Fruit fly (Drosophila melanogaster) whole organism, embryonic: Measurements from ENCODE around the gene Rdh.

Experiments
- Ada2b ChIP-seq: fragments of 200-800 bp; sonication (Bioruptor generic); IDR thresholded peaks from 2 replicates; pipeline ENCODE4 v1.3.6; 2022; ENCODE audit warnings: missing biosample characterization, missing genetic modification characterization
- Adf1 ChIP-seq: fragments of 200-800 bp; sonication (Bioruptor generic); IDR thresholded peaks from 2 replicates; pipeline ENCODE4 v1.3.6; 2022; ENCODE audit warnings: missing biosample characterization, missing genetic modification characterization
- Antp ChIP-seq: fragments of 200-800 bp; sonication (Bioruptor generic); optimal IDR thresholded peaks from 3 replicates; lab custom pipeline; 2016; ENCODE audit warnings: missing biosample characterization, missing genetic modification characterization
- CG1024 ChIP-seq: fragments of 200-800 bp; sonication (Bioruptor generic); IDR thresholded peaks from 2 replicates; pipeline ENCODE4 v1.3.6; 2022; ENCODE audit warnings: missing biosample characterization, missing genetic modification characterization
- CG11456 ChIP-seq: fragments of 200-800 bp; sonication (Bioruptor generic); IDR thresholded peaks from 3 replicates; pipeline ENCODE4 v1.3.6; 2022; ENCODE audit warnings: missing biosample characterization, missing genetic modification characterization
- CG15601 ChIP-seq: fragments of 200-800 bp; sonication (Bioruptor generic); optimal IDR thresholded peaks from 3 replicates; lab custom pipeline; 2019; ENCODE audit warnings: missing biosample characterization, mild to moderate bottlenecking, missing genetic modification characterization, moderate library complexity
- CG16815 ChIP-seq: fragments of 200-800 bp; sonication (Bioruptor generic); optimal IDR thresholded peaks from 3 replicates; lab custom pipeline; 2017; ENCODE audit warnings: missing biosample characterization, mild to moderate bottlenecking, missing genetic modification characterization
- CG2199 ChIP-seq: fragments of 200-800 bp; sonication (Bioruptor generic); IDR thresholded peaks from 3 replicates; pipeline ENCODE4 v1.3.6; 2022; ENCODE audit warnings: missing biosample characterization, missing genetic modification characterization
- CG30403 ChIP-seq: fragments of 200-800 bp; sonication (Bioruptor generic); optimal IDR thresholded peaks from 3 replicates; lab custom pipeline; 2016; ENCODE audit warnings: missing biosample characterization, missing genetic modification characterization
- CG32772 ChIP-seq: fragments of 200-800 bp; sonication (Bioruptor generic); IDR thresholded peaks from 2 replicates; pipeline ENCODE4 v1.3.6; 2022; ENCODE audit warnings: missing biosample characterization, missing genetic modification characterization
- CG34422 ChIP-seq: fragments of 200-800 bp; sonication (Bioruptor generic); IDR thresholded peaks from 3 replicates; pipeline ENCODE4 v1.3.6; 2022; ENCODE audit warnings: missing biosample characterization, missing genetic modification characterization
- CG43689 ChIP-seq: fragments of 200-800 bp; sonication (Bioruptor generic); IDR thresholded peaks from 2 replicates; pipeline ENCODE4 v1.3.6; 2022; ENCODE audit warnings: missing biosample characterization, missing genetic modification characterization
- CG4404 ChIP-seq: fragments of 200-800 bp; sonication (Bioruptor generic); IDR thresholded peaks from 2 replicates; pipeline ENCODE4 v1.3.6; 2022; ENCODE audit warnings: missing biosample characterization, missing genetic modification characterization
- CG4424 ChIP-seq: fragments of 200-800 bp; sonication (Bioruptor generic); optimal IDR thresholded peaks from 3 replicates; lab custom pipeline; 2016; ENCODE audit warnings: missing biosample characterization, missing genetic modification characterization
- CG6254 ChIP-seq: fragments of 200-800 bp; sonication (Bioruptor generic); optimal IDR thresholded peaks from 3 replicates; lab custom pipeline; 2017; ENCODE audit warnings: mild to moderate bottlenecking, missing biosample characterization, missing genetic modification reagents, missing genetic modification characterization
- CG6791 ChIP-seq: fragments of 200-800 bp; sonication (Bioruptor generic); IDR thresholded peaks from 3 replicates; pipeline ENCODE4 v1.3.6; 2022; ENCODE audit warnings: missing biosample characterization, missing genetic modification characterization; ENCODE audit not compliant: partially characterized antibody
- CG6854 ChIP-seq: fragments of 200-800 bp; sonication (Bioruptor generic); optimal IDR thresholded peaks from 3 replicates; lab custom pipeline; 2017; ENCODE audit warnings: missing biosample characterization, mild to moderate bottlenecking, missing genetic modification characterization
- CG7271 ChIP-seq: fragments of 200-800 bp; sonication (Bioruptor generic); optimal IDR thresholded peaks from 2 replicates; lab custom pipeline; 2018; ENCODE audit warnings: missing biosample characterization, mild to moderate bottlenecking, missing genetic modification characterization, moderate library complexity
- CG8388 ChIP-seq: fragments of 200-800 bp; sonication (Bioruptor generic); optimal IDR thresholded peaks from 2 replicates; lab custom pipeline; 2019; ENCODE audit warnings: missing biosample characterization, mild to moderate bottlenecking, missing genetic modification characterization, moderate library complexity
- CG9727 ChIP-seq: fragments of 200-800 bp; sonication (Bioruptor generic); optimal IDR thresholded peaks from 3 replicates; lab custom pipeline; 2017; ENCODE audit warnings: missing biosample characterization, mild to moderate bottlenecking, missing genetic modification characterization
- CG9932 ChIP-seq: fragments of 200-800 bp; sonication (Bioruptor generic); IDR thresholded peaks from 2 replicates; pipeline ENCODE4 v1.3.6; 2022; ENCODE audit warnings: missing biosample characterization, missing genetic modification characterization
- CTCF ChIP-seq: fragments of 200-800 bp; sonication (Bioruptor generic); optimal IDR thresholded peaks from 2 replicates; lab custom pipeline; 2017; ENCODE audit warnings: missing biosample characterization, mild to moderate bottlenecking, missing genetic modification characterization, moderate library complexity
- Fer2 ChIP-seq: fragments of 200-800 bp; sonication (Bioruptor generic); optimal IDR thresholded peaks from 2 replicates; lab custom pipeline; 2018; ENCODE audit warnings: missing biosample characterization, mild to moderate bottlenecking, missing genetic modification characterization, moderate library complexity
- HHEX ChIP-seq: fragments of 200-800 bp; sonication (Bioruptor generic); optimal IDR thresholded peaks from 3 replicates; lab custom pipeline; 2017; ENCODE audit warnings: missing biosample characterization, mild to moderate bottlenecking, missing genetic modification characterization, missing genetic modification reagents
- Hey ChIP-seq: fragments of 200-800 bp; sonication (Bioruptor generic); optimal IDR thresholded peaks from 3 replicates; lab custom pipeline; 2018; ENCODE audit warnings: missing biosample characterization, mild to moderate bottlenecking, missing genetic modification characterization
- Hr3 ChIP-seq: fragments of 200-800 bp; sonication (Bioruptor generic); optimal IDR thresholded peaks from 3 replicates; lab custom pipeline; 2016; ENCODE audit warnings: missing biosample characterization, missing genetic modification characterization
- Hr51 ChIP-seq, 2 experiments: fragments of 200-800 bp; sonication (Bioruptor generic); optimal IDR thresholded peaks; 2 replicates in 1 of 2; 3 replicates in 1 of 2; lab custom pipeline; 2016 to 2018; ENCODE audit warnings: missing biosample characterization in 2 of 2, missing genetic modification characterization in 2 of 2, mild to moderate bottlenecking in 1 of 2, moderate library complexity in 1 of 2
- Lim3 ChIP-seq: fragments of 200-800 bp; sonication (Bioruptor generic); IDR thresholded peaks from 2 replicates; pipeline ENCODE4 v1.3.6; 2022; ENCODE audit warnings: missing biosample characterization, missing genetic modification characterization
- Med ChIP-seq: fragments of 200-800 bp; sonication (Bioruptor generic); peaks from one replicate; lab custom pipeline; 2016; ENCODE audit warnings: missing biosample characterization, missing genetic modification characterization, mild to moderate bottlenecking, inconsistent platforms, moderate library complexity
- Mes4 ChIP-seq: fragments of 200-800 bp; sonication (Bioruptor generic); optimal IDR thresholded peaks from 2 replicates; lab custom pipeline; 2016; ENCODE audit warnings: missing biosample characterization, missing genetic modification characterization
- NC2β ChIP-seq: fragments of 200-800 bp; sonication (Bioruptor generic); optimal IDR thresholded peaks from 2 replicates; lab custom pipeline; 2016; ENCODE audit warnings: missing biosample characterization, missing genetic modification characterization
- Neu2 ChIP-seq: fragments of 200-800 bp; sonication (Bioruptor generic); optimal IDR thresholded peaks from 3 replicates; lab custom pipeline; 2016; ENCODE audit warnings: missing biosample characterization, missing genetic modification characterization, borderline replicate concordance
- Ptx1 ChIP-seq: fragments of 200-800 bp; sonication (Bioruptor generic); IDR thresholded peaks from 2 replicates; pipeline ENCODE4 v1.3.6; 2022; ENCODE audit warnings: missing biosample characterization, missing genetic modification characterization
- Rfx ChIP-seq: fragments of 200-800 bp; sonication (Bioruptor generic); IDR thresholded peaks from 2 replicates; pipeline ENCODE4 v1.3.6; 2022; ENCODE audit warnings: missing biosample characterization, missing genetic modification characterization
- Sox102F ChIP-seq: fragments of 200-800 bp; sonication (Bioruptor generic); optimal IDR thresholded peaks from 2 replicates; lab custom pipeline; 2018; ENCODE audit warnings: missing biosample characterization, mild to moderate bottlenecking, missing genetic modification characterization, moderate library complexity
- Trl ChIP-seq, 3 experiments: fragments of >200 bp in 2 of 3; fragments of 200-800 bp in 1 of 3; sonication (Bioruptor generic) in 1 of 3; optimal IDR thresholded peaks; 2 replicates in 1 of 3; 3 replicates in 2 of 3; lab custom pipeline; 2016 to 2017; ENCODE audit warnings: missing biosample characterization in 1 of 3, missing genetic modification characterization in 1 of 3
- ara ChIP-seq: fragments of 200-800 bp; sonication (Bioruptor generic); IDR thresholded peaks from 2 replicates; pipeline ENCODE4 v1.3.6; 2022; ENCODE audit warnings: missing biosample characterization, missing genetic modification characterization
- chif ChIP-seq, 2 experiments: fragments of 200-800 bp; sonication (Bioruptor generic); optimal IDR thresholded peaks; 3 replicates each; lab custom pipeline; 2016; ENCODE audit warnings: missing biosample characterization in 2 of 2, missing genetic modification characterization in 2 of 2
- dimm ChIP-seq: fragments of 200-800 bp; sonication (Bioruptor generic); IDR thresholded peaks from 2 replicates; pipeline ENCODE4 v1.3.6; 2022; ENCODE audit warnings: missing biosample characterization, missing genetic modification characterization
- gsb ChIP-seq: fragments of 200-800 bp; sonication (Bioruptor generic); IDR thresholded peaks from 2 replicates; pipeline ENCODE4 v1.3.6; 2022; ENCODE audit warnings: missing biosample characterization, missing genetic modification characterization
- ind ChIP-seq: fragments of 200-800 bp; sonication (Bioruptor generic); optimal IDR thresholded peaks from 3 replicates; lab custom pipeline; 2016; ENCODE audit warnings: missing biosample characterization, missing genetic modification characterization
- inv ChIP-seq: fragments of 200-800 bp; sonication (Bioruptor generic); IDR thresholded peaks from 2 replicates; pipeline ENCODE4 v1.3.6; 2022; ENCODE audit warnings: missing biosample characterization, missing genetic modification characterization; ENCODE audit not compliant: partially characterized antibody
- oc ChIP-seq: fragments of 200-800 bp; sonication (Bioruptor generic); optimal IDR thresholded peaks from 2 replicates; lab custom pipeline; 2018; ENCODE audit warnings: missing biosample characterization, mild to moderate bottlenecking, missing genetic modification characterization, moderate library complexity
- pb ChIP-seq: fragments of 200-800 bp; sonication (Bioruptor generic); optimal IDR thresholded peaks from 3 replicates; lab custom pipeline; 2016; ENCODE audit warnings: missing biosample characterization, missing genetic modification characterization
- prd ChIP-seq, 3 experiments: fragments of >200 bp in 2 of 3; fragments of 200-800 bp in 1 of 3; sonication (Bioruptor generic) in 1 of 3; optimal IDR thresholded peaks in 2 of 3; IDR thresholded peaks in 1 of 3; 2 replicates in 2 of 3; 3 replicates in 1 of 3; pipeline versions ENCODE4 v1.3.6 to Lab custom; 2017 to 2022; ENCODE audit warnings: missing biosample characterization in 1 of 3, missing genetic modification characterization in 1 of 3
- ro ChIP-seq: fragments of 200-800 bp; sonication (Bioruptor generic); IDR thresholded peaks from 2 replicates; pipeline ENCODE4 v1.3.6; 2022; ENCODE audit warnings: missing biosample characterization, missing genetic modification characterization
- tin ChIP-seq: fragments of 200-800 bp; sonication (Bioruptor generic); optimal IDR thresholded peaks from 3 replicates; lab custom pipeline; 2016; ENCODE audit warnings: missing biosample characterization, missing genetic modification characterization
- unpg ChIP-seq: fragments of 200-800 bp; sonication (Bioruptor generic); optimal IDR thresholded peaks from 3 replicates; lab custom pipeline; 2018; ENCODE audit warnings: missing biosample characterization, mild to moderate bottlenecking, missing genetic modification characterization, moderate library complexity
- zfh1 ChIP-seq: fragments of 200-800 bp; sonication (Bioruptor generic); IDR thresholded peaks from 3 replicates; pipeline ENCODE4 v1.3.6; 2022; ENCODE audit warnings: missing biosample characterization, missing genetic modification characterization

The Rdh gene

dm6 chr3L:3791043-3791682 lies 34.1 kb upstream of the Rdh start (continued):
- TF ChIP-seq ara (GFP tag; lab: Robert Waterston, UW), result 0 out of 2 replicates have a peak, but pooled peaks have one; percentile 7
- TF ChIP-seq gsb (GFP tag; lab: Robert Waterston, UW), result no peak
- TF ChIP-seq CG8388, result peak; percentile 38
- peak; percentile 54; the same call in 1 of the 3 replicates for TF ChIP-seq zfh1 (GFP tag; lab: Robert Waterston, UW)
- no peak for TF ChIP-seq Neu2 (GFP tag; lab: Kevin White, UChicago)
- peak; percentile 28; the same call in 1 of the 2 replicates for TF ChIP-seq CG9932 (GFP tag; lab: Robert Waterston, UW)
- no peak for TF ChIP-seq Antp (GFP tag; lab: Kevin White, UChicago)
- no peak for TF ChIP-seq ind (GFP tag; lab: Kevin White, UChicago)
- TF ChIP-seq dimm (GFP tag; lab: Robert Waterston, UW), result 0 out of 2 replicates have a peak, but pooled peaks have one; percentile 22
- TF ChIP-seq CG7271 (tag; lab: Kevin White, UChicago), result no peak
- no peak for TF ChIP-seq CG15601 (tag; lab: Kevin White, UChicago)
- TF ChIP-seq HHEX (GFP tag; lab: Kevin White, UChicago), result no peak
- peak in 1 of 2 experiments; percentile 7 for TF ChIP-seq chif (GFP tag; optimal IDR thresholded peaks at IDR 0.05; lab: Kevin White, UChicago)
- TF ChIP-seq CG4404, result peak; percentile 16; the same call in 1 of the 2 replicates
- TF ChIP-seq CG6791, result 0 out of 3 replicates have a peak, but pooled peaks have one; percentile 20
- no peak for TF ChIP-seq Mes4 (GFP tag; lab: Kevin White, UChicago)
- TF ChIP-seq oc (tag; lab: Kevin White, UChicago), result no peak
- no peak for TF ChIP-seq Fer2
- no peak for TF ChIP-seq tin (GFP tag; lab: Kevin White, UChicago)
- TF ChIP-seq Med (GFP tag; lab: Kevin White, UChicago), result peak; percentile 45
- TF ChIP-seq prd (optimal IDR thresholded peaks at IDR 0.05; lab: Kevin White, UChicago), result no peak
- peak; percentile 22; the same call in 1 of the 3 replicates for TF ChIP-seq prd (GFP tag; IDR thresholded peaks at IDR 0.05; lab: Robert Waterston, UW)
- no peak for TF ChIP-seq Hey (tag; lab: Kevin White, UChicago)
- peak; percentile 23 for TF ChIP-seq CG30403 (GFP tag; lab: Kevin White, UChicago)
- no peak for TF ChIP-seq CG34422
- peak; percentile 42 for TF ChIP-seq Rfx (GFP tag; lab: Robert Waterston, UW)
- no peak for TF ChIP-seq Lim3
- no peak for TF ChIP-seq CG1024 (GFP tag; lab: Robert Waterston, UW)
- TF ChIP-seq CG32772, result no peak
- peak; percentile 58; the same call in 1 of the 3 replicates for TF ChIP-seq CG11456 (GFP tag; lab: Robert Waterston, UW)
- peak; percentile 15 for TF ChIP-seq Sox102F
- peak; percentile 12 for TF ChIP-seq unpg (GFP tag; lab: Kevin White, UChicago)
- TF ChIP-seq inv (GFP tag; lab: Robert Waterston, UW), result no peak
- TF ChIP-seq ro (GFP tag; lab: Robert Waterston, UW), result no peak
- no peak for TF ChIP-seq Hr3 (GFP tag; lab: Kevin White, UChicago)
- TF ChIP-seq NC2β (GFP tag; lab: Kevin White, UChicago), result no peak
- TF ChIP-seq Ada2b (GFP tag; lab: Robert Waterston, UW), result 0 out of 2 replicates have a peak, but pooled peaks have one; percentile 4
- TF ChIP-seq Hr51 (GFP tag; optimal IDR thresholded peaks at IDR 0.05; lab: Kevin White, UChicago), result peak in 1 of 2 experiments; percentile 8
- no peak for TF ChIP-seq CG16815
- TF ChIP-seq pb (GFP tag; lab: Kevin White, UChicago), result no peak
- TF ChIP-seq Trl (optimal IDR thresholded peaks at IDR 0.05; lab: Kevin White, UChicago), result no peak
- no peak for TF ChIP-seq Trl (GFP tag; optimal IDR thresholded peaks at IDR 0.05; lab: Kevin White, UChicago)
- TF ChIP-seq CTCF, result no peak
- TF ChIP-seq CG6254 (GFP tag; lab: Kevin White, UChicago), result no peak
- TF ChIP-seq CG4424 (GFP tag; lab: Kevin White, UChicago), result peak; percentile 31
- TF ChIP-seq CG9727 (GFP tag; lab: Kevin White, UChicago), result peak; percentile 12
- no peak for TF ChIP-seq CG43689 (GFP tag; lab: Robert Waterston, UW)
- TF ChIP-seq Adf1 (GFP tag; lab: Robert Waterston, UW), result no peak
- peak; percentile 7; the same call in 1 of the 2 replicates for TF ChIP-seq Ptx1 (GFP tag; lab: Robert Waterston, UW)
- TF ChIP-seq CG2199 (GFP tag; lab: Robert Waterston, UW), result no peak
- no peak for TF ChIP-seq CG6854
